Worm (Caenorhabditis elegans) whole organism, L2 larva: Measurements from ENCODE around the gene Y75B8A.13.

ENCODE experiments used
- C34F6.9 ChIP-seq: fragments of 150-350 bp; optimal IDR thresholded peaks from 2 replicates; lab custom pipeline; 2014; ENCODE audit warnings: missing biosample characterization, missing genetic modification characterization
- F13H6.1 ChIP-seq: sonication (generic microtip); optimal IDR thresholded peaks from 2 replicates; lab custom pipeline; 2016; ENCODE audit warnings: missing genetic modification characterization, missing compliant biosample characterization
- Y55F3AM.14 ChIP-seq: fragments of 200-800 bp; sonication (Bioruptor generic); optimal IDR thresholded peaks from 2 replicates; lab custom pipeline; 2018; ENCODE audit warnings: mild to moderate bottlenecking, missing genetic modification characterization, missing compliant biosample characterization
- ZK546.5 ChIP-seq: sonication (generic microtip); optimal IDR thresholded peaks from 2 replicates; lab custom pipeline; 2017; ENCODE audit warnings: missing biosample characterization, missing genetic modification characterization
- ama-1 ChIP-seq: fragments of 150-350 bp; optimal IDR thresholded peaks from 2 replicates; lab custom pipeline; 2018; ENCODE audit warnings: inconsistent platforms
- blmp-1 ChIP-seq: sonication (generic microtip); optimal IDR thresholded peaks from 2 replicates; lab custom pipeline; 2017; ENCODE audit warnings: missing genetic modification characterization, mild to moderate bottlenecking, missing compliant biosample characterization, antibody characterized with exemption, moderate library complexity; ENCODE audit not compliant: insufficient read depth
- ceh-16 ChIP-seq: fragments of 150-350 bp; optimal IDR thresholded peaks from 2 replicates; lab custom pipeline; 2014; ENCODE audit warnings: missing biosample characterization, missing genetic modification characterization
- crh-2 ChIP-seq: sonication (generic microtip); optimal IDR thresholded peaks from 2 replicates; lab custom pipeline; 2017; ENCODE audit warnings: missing biosample characterization, missing genetic modification characterization
- dmd-4 ChIP-seq: sonication (generic microtip); optimal IDR thresholded peaks from 2 replicates; lab custom pipeline; 2017; ENCODE audit warnings: missing biosample characterization, missing genetic modification characterization
- elt-1 ChIP-seq: fragments of 150-350 bp; optimal IDR thresholded peaks from 2 replicates; lab custom pipeline; 2014; ENCODE audit warnings: missing biosample characterization, missing genetic modification characterization
- elt-3 ChIP-seq: sonication (generic microtip); optimal IDR thresholded peaks from 2 replicates; lab custom pipeline; 2017; ENCODE audit warnings: missing biosample characterization, missing genetic modification characterization
- fos-1 ChIP-seq: fragments of 150-350 bp; optimal IDR thresholded peaks from 2 replicates; lab custom pipeline; 2014; ENCODE audit warnings: missing biosample characterization, missing genetic modification characterization
- gmeb-1 ChIP-seq: fragments of 150-350 bp; optimal IDR thresholded peaks from 2 replicates; lab custom pipeline; 2014; ENCODE audit warnings: missing biosample characterization, missing genetic modification characterization
- lin-11 ChIP-seq: fragments of 150-350 bp; sonication (generic microtip); optimal IDR thresholded peaks from 2 replicates; lab custom pipeline; 2014; ENCODE audit warnings: missing biosample characterization, missing genetic modification characterization, inconsistent platforms, mixed read lengths
- lin-39 ChIP-seq: fragments of 150-350 bp; optimal IDR thresholded peaks from 2 replicates; lab custom pipeline; 2014; ENCODE audit warnings: missing biosample characterization, missing genetic modification reagents, missing genetic modification characterization
- lsy-2 ChIP-seq, 2 experiments: fragments of 150-350 bp in 1 of 2; sonication (generic microtip) in 1 of 2; optimal IDR thresholded peaks; 2 replicates each; lab custom pipeline; 2014 to 2017; ENCODE audit warnings: missing biosample characterization in 2 of 2, missing genetic modification characterization in 2 of 2
- mab-5 ChIP-seq: fragments of 150-350 bp; optimal IDR thresholded peaks from 2 replicates; lab custom pipeline; 2014; ENCODE audit warnings: missing biosample characterization, missing genetic modification characterization
- mbf-1 ChIP-seq: sonication (generic microtip); optimal IDR thresholded peaks from 2 replicates; lab custom pipeline; 2017; ENCODE audit warnings: missing biosample characterization, missing genetic modification characterization
- nhr-10 ChIP-seq: sonication (generic microtip); optimal IDR thresholded peaks from 2 replicates; lab custom pipeline; 2017; ENCODE audit warnings: missing biosample characterization, missing genetic modification characterization
- nhr-11 ChIP-seq: fragments of 150-350 bp; optimal IDR thresholded peaks from 2 replicates; lab custom pipeline; 2014; ENCODE audit warnings: missing biosample characterization, missing genetic modification characterization
- nhr-12 ChIP-seq: fragments of 150-350 bp; optimal IDR thresholded peaks from 2 replicates; lab custom pipeline; 2014; ENCODE audit warnings: missing biosample characterization, missing genetic modification characterization
- nhr-129 ChIP-seq: fragments of 150-350 bp; optimal IDR thresholded peaks from 2 replicates; lab custom pipeline; 2014; ENCODE audit warnings: missing biosample characterization, missing genetic modification characterization
- nhr-21 ChIP-seq: fragments of 150-350 bp; optimal IDR thresholded peaks from 2 replicates; lab custom pipeline; 2014; ENCODE audit warnings: missing biosample characterization, missing genetic modification characterization
- nhr-25 ChIP-seq: fragments of 150-350 bp; sonication (generic microtip); optimal IDR thresholded peaks from 3 replicates; lab custom pipeline; 2014; ENCODE audit warnings: missing biosample characterization, missing genetic modification characterization
- nhr-6 ChIP-seq: fragments of 150-350 bp; optimal IDR thresholded peaks from 2 replicates; lab custom pipeline; 2014; ENCODE audit warnings: missing biosample characterization, missing genetic modification characterization
- nhr-77 ChIP-seq: fragments of 150-350 bp; optimal IDR thresholded peaks from 2 replicates; lab custom pipeline; 2014; ENCODE audit warnings: missing biosample characterization, missing genetic modification characterization
- peb-1 ChIP-seq: fragments of 150-350 bp; optimal IDR thresholded peaks from 2 replicates; lab custom pipeline; 2014; ENCODE audit warnings: missing biosample characterization, missing genetic modification characterization
- sem-4 ChIP-seq: fragments of 150-350 bp; optimal IDR thresholded peaks from 2 replicates; lab custom pipeline; 2014; ENCODE audit warnings: missing biosample characterization, missing genetic modification reagents, missing genetic modification characterization
- sma-9 ChIP-seq, 2 experiments: fragments of 150-350 bp in 1 of 2; sonication (generic microtip) in 1 of 2; optimal IDR thresholded peaks; 2 replicates each; lab custom pipeline; 2014 to 2016; ENCODE audit warnings: missing genetic modification characterization in 2 of 2, mild to moderate bottlenecking in 1 of 2, missing biosample characterization in 1 of 2, missing compliant biosample characterization in 1 of 2, missing genetic modification reagents in 1 of 2, moderate library complexity in 1 of 2
- snpc-4 ChIP-seq: fragments of 150-350 bp; optimal IDR thresholded peaks from 2 replicates; lab custom pipeline; 2014; ENCODE audit warnings: missing biosample characterization, missing genetic modification characterization
- unc-55 ChIP-seq: fragments of 150-350 bp; sonication (generic microtip); optimal IDR thresholded peaks from 3 replicates; lab custom pipeline; 2014; ENCODE audit warnings: missing biosample characterization, missing genetic modification reagents, missing genetic modification characterization
- unc-62 ChIP-seq: fragments of 150-350 bp; optimal IDR thresholded peaks from 2 replicates; lab custom pipeline; 2014; ENCODE audit warnings: missing biosample characterization, missing genetic modification reagents, missing genetic modification characterization
- zag-1 ChIP-seq: fragments of 150-350 bp; optimal IDR thresholded peaks from 2 replicates; lab custom pipeline; 2014; ENCODE audit warnings: missing biosample characterization, missing genetic modification characterization
- ztf-11 ChIP-seq: sonication (generic microtip); optimal IDR thresholded peaks from 2 replicates; lab custom pipeline; 2017; ENCODE audit warnings: missing biosample characterization, missing genetic modification characterization
- ztf-4 ChIP-seq: fragments of 150-350 bp; optimal IDR thresholded peaks from 2 replicates; lab custom pipeline; 2014; ENCODE audit warnings: missing biosample characterization, missing genetic modification characterization

Gene Y75B8A.13

ce11 chrIII:12202437-12202836, 13.1 kb downstream of the Y75B8A.13 start, which contains the start of gene osm-12:
Gene osm-12, minus strand, starts transcription at chrIII:12202537.
- TF ChIP-seq ceh-16 (tag; lab: Kevin White, UChicago) (no peak), lin-39 (tag; lab: Kevin White, UChicago) (no peak), mab-5 (tag; lab: Kevin White, UChicago) (no peak), sem-4 (tag; lab: Kevin White, UChicago) (no peak), peb-1 (tag; lab: Kevin White, UChicago) (no peak), nhr-12 (no peak), nhr-10 (tag; lab: Kevin White, UChicago) (no peak), nhr-77 (tag; lab: Kevin White, UChicago) (no peak), nhr-25 (tag; lab: Kevin White, UChicago) (no peak), ztf-11 (tag; lab: Kevin White, UChicago) (no peak), lin-11 (tag; lab: Kevin White, UChicago) (no peak), blmp-1 (tag; lab: Kevin White, UChicago) (no peak), elt-3 (no peak), nhr-6 (no peak), dmd-4 (tag; lab: Kevin White, UChicago) (no peak), ZK546.5 (no peak), unc-62 (GFP tag; lab: Kevin White, UChicago) (no peak), mbf-1 (tag; lab: Kevin White, UChicago) (no peak)

DNA sequence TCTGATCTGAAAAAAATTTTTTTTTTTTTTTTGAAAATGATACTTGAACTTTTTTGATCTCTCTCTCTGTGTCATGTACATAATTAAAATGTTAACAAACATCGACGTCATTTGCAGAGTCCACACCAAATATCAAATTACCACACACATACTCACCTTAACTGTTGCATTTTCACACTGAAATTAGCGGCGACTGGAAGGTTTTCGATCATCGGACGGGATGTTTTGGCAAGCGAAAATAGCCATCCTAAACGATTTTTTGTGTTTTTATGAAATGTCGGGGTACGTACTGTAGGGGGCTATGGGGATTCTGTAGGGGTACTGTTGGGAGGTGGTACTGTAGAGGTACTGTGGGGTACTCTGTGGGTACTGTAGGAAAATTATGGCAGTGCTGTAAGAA, 17.4 kb downstream of the Y75B8A.13 start:
- TF ChIP-seq fos-1 (no peak), nhr-12 (no peak), ama-1 (lab: Kevin White, UChicago) (no peak), ztf-11 (tag; lab: Kevin White, UChicago) (no peak)

DNA sequence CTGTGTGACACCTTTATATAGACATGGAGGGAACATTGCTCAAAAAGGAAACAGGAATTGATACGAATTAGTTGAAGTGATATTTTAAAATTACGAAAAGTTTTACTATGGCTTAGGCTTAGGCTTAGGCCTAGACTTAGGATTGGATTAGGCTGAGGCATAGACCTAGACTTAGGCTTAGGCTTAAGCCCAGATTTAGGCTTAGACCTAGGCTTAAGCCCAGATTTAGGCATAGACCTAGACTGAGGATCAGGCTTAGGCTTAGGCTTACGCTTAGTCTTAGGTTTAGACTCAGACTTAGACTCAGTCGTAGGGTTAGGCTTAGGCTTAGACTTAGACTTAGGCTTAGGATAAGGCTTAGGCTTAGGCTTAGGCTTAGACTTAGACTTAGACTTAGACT, 19.5 kb downstream of the Y75B8A.13 start:
- TF ChIP-seq zag-1 (tag; lab: Kevin White, UChicago) (no peak), Y55F3AM.14 (GFP tag; lab: Kevin White, UChicago) (no peak), blmp-1 (tag; lab: Kevin White, UChicago) (no peak), sem-4 (tag; lab: Kevin White, UChicago) (no peak), lsy-2 (tag; optimal IDR thresholded peaks at IDR 0.05; lab: Kevin White, UChicago) (no peak), nhr-129 (no peak), nhr-12 (no peak), gmeb-1 (tag; lab: Kevin White, UChicago) (no peak), snpc-4 (tag; lab: Kevin White, UChicago) (no peak), F13H6.1 (tag; lab: Kevin White, UChicago) (no peak), nhr-21 (tag; lab: Kevin White, UChicago) (no peak), sma-9 (GFP tag; optimal IDR thresholded peaks at IDR 0.05; lab: Kevin White, UChicago) (no peak), sma-9 (tag; optimal IDR thresholded peaks at IDR 0.05; lab: Kevin White, UChicago) (no peak), mbf-1 (tag; lab: Kevin White, UChicago) (no peak), nhr-11 (tag; lab: Kevin White, UChicago) (no peak), ztf-4 (tag; lab: Kevin White, UChicago) (no peak), elt-1 (tag; lab: Kevin White, UChicago) (no peak)

ce11 chrIII:12194190-12194589, 21.3 kb downstream of the Y75B8A.13 start, which contains the start of gene Y75B8A.44:
Gene Y75B8A.44, plus strand, starts transcription at chrIII:12194490.
- TF ChIP-seq crh-2 (tag; lab: Kevin White, UChicago), result no peak
- no peak for TF ChIP-seq nhr-6
- TF ChIP-seq ama-1 (lab: Kevin White, UChicago), result no peak
- no peak for TF ChIP-seq elt-3
- no peak for TF ChIP-seq F13H6.1 (tag; lab: Kevin White, UChicago)
- TF ChIP-seq nhr-25 (tag; lab: Kevin White, UChicago), result no peak
- TF ChIP-seq unc-55 (GFP tag; lab: Kevin White, UChicago), result no peak
- no peak for TF ChIP-seq blmp-1 (tag; lab: Kevin White, UChicago)
- no peak for TF ChIP-seq dmd-4 (tag; lab: Kevin White, UChicago)
- TF ChIP-seq nhr-77 (tag; lab: Kevin White, UChicago), result no peak
- TF ChIP-seq lin-11 (tag; lab: Kevin White, UChicago), result no peak
- TF ChIP-seq snpc-4 (tag; lab: Kevin White, UChicago), result no peak
- TF ChIP-seq nhr-12, result no peak
- no peak for TF ChIP-seq C34F6.9 (tag; lab: Kevin White, UChicago)
- TF ChIP-seq sem-4 (tag; lab: Kevin White, UChicago), result no peak
- TF ChIP-seq unc-62 (GFP tag; lab: Kevin White, UChicago), result no peak
- no peak for TF ChIP-seq peb-1 (tag; lab: Kevin White, UChicago)
